Worm (Caenorhabditis elegans) whole organism, young adult: Measurements from ENCODE around the gene let-268.
A peak's percentile ranks its signal among the peaks of the same experiment; 100 is the strongest.

Experiments
- C06A6.2 ChIP-seq: fragments of 200-800 bp; sonication (Bioruptor generic); conservative IDR thresholded peaks from 2 replicates; pipeline ENCODE4 v1.3.6; 2022; ENCODE audit warnings: missing genetic modification characterization, missing compliant biosample characterization
- C17E4.6 ChIP-seq: fragments of 200-800 bp; sonication (Bioruptor generic); IDR thresholded peaks from 2 replicates; pipeline ENCODE4 v1.3.6; 2022; ENCODE audit warnings: missing genetic modification reagents, missing genetic modification characterization, missing compliant biosample characterization
- D2030.7 ChIP-seq: fragments of 200-800 bp; sonication (Bioruptor generic); IDR thresholded peaks from 2 replicates; pipeline ENCODE4 v1.3.6; 2022; ENCODE audit warnings: missing genetic modification reagents, missing genetic modification characterization, missing compliant biosample characterization
- F23B12.7 ChIP-seq: sonication (generic microtip); optimal IDR thresholded peaks from 2 replicates; lab custom pipeline; 2017; ENCODE audit warnings: missing genetic modification characterization, mild to moderate bottlenecking, missing compliant biosample characterization, antibody characterized with exemption, moderate library complexity; ENCODE audit not compliant: insufficient read depth
- F37B4.10 ChIP-seq: fragments of 200-800 bp; sonication (Bioruptor generic); IDR thresholded peaks from 2 replicates; pipeline ENCODE4 v1.3.6; 2022; ENCODE audit warnings: missing genetic modification characterization, missing compliant biosample characterization
- F52B5.7 ChIP-seq: sonication (generic microtip); optimal IDR thresholded peaks from 2 replicates; lab custom pipeline; 2016; ENCODE audit warnings: mild to moderate bottlenecking, missing genetic modification characterization, missing compliant biosample characterization
- F55B11.4 ChIP-seq: sonication (generic microtip); optimal IDR thresholded peaks from 2 replicates; lab custom pipeline; 2016; ENCODE audit warnings: missing compliant biosample characterization, missing genetic modification characterization, borderline replicate concordance; ENCODE audit not compliant: insufficient read depth
- T26A5.8 ChIP-seq: sonication (generic microtip); optimal IDR thresholded peaks from 2 replicates; lab custom pipeline; 2016; ENCODE audit warnings: missing genetic modification characterization, missing compliant biosample characterization
- Y95B8A.8 ChIP-seq: fragments of 200-800 bp; sonication (Bioruptor generic); IDR thresholded peaks from 2 replicates; pipeline ENCODE4 v1.3.6; 2022; ENCODE audit warnings: missing genetic modification reagents, missing genetic modification characterization, missing compliant biosample characterization
- ZK185.1 ChIP-seq: sonication (generic microtip); optimal IDR thresholded peaks from 2 replicates; lab custom pipeline; 2016; ENCODE audit warnings: mild to moderate bottlenecking, missing genetic modification characterization, missing compliant biosample characterization; ENCODE audit not compliant: poor library complexity, severe bottlenecking
- aptf-2 ChIP-seq: fragments of 200-800 bp; sonication (Bioruptor generic); conservative IDR thresholded peaks from 2 replicates; pipeline ENCODE4 v1.3.6; 2022; ENCODE audit warnings: missing genetic modification reagents, missing genetic modification characterization, missing compliant biosample characterization
- athp-1 ChIP-seq: sonication (generic microtip); optimal IDR thresholded peaks from 2 replicates; lab custom pipeline; 2017; ENCODE audit warnings: mild to moderate bottlenecking, missing genetic modification characterization, missing compliant biosample characterization
- attf-3 ChIP-seq: fragments of 200-800 bp; sonication (Bioruptor generic); conservative IDR thresholded peaks from 2 replicates; pipeline ENCODE4 v1.3.6; 2022; ENCODE audit warnings: missing genetic modification reagents, missing genetic modification characterization, missing compliant biosample characterization
- bed-1 ChIP-seq: fragments of 200-800 bp; sonication (Bioruptor generic); IDR thresholded peaks from 2 replicates; pipeline ENCODE4 v1.3.6; 2022; ENCODE audit warnings: missing genetic modification reagents, missing genetic modification characterization, missing compliant biosample characterization
- cebp-1 ChIP-seq, 2 experiments: fragments of 200-800 bp in 1 of 2; sonication (Bioruptor generic) in 1 of 2; sonication (generic microtip) in 1 of 2; IDR thresholded peaks in 1 of 2; optimal IDR thresholded peaks in 1 of 2; 2 replicates each; pipeline versions ENCODE4 v1.3.6 to Lab custom; 2017 to 2022; ENCODE audit warnings: missing compliant biosample characterization in 2 of 2, missing genetic modification characterization in 2 of 2, mild to moderate bottlenecking in 1 of 2, missing genetic modification reagents in 1 of 2, moderate library complexity in 1 of 2
- ceh-58 ChIP-seq: fragments of 200-800 bp; sonication (Bioruptor generic); IDR thresholded peaks from 2 replicates; pipeline ENCODE4 v1.3.6; 2022; ENCODE audit warnings: missing genetic modification characterization, missing compliant biosample characterization
- efl-1 ChIP-seq: fragments of 150-350 bp; optimal IDR thresholded peaks from 2 replicates; lab custom pipeline; 2014; ENCODE audit warnings: missing biosample characterization, missing genetic modification reagents, missing genetic modification characterization
- him-1 ChIP-seq: sonication (generic microtip); optimal IDR thresholded peaks from 2 replicates; lab custom pipeline; 2016; ENCODE audit warnings: missing genotype, missing genetic modification reagents, missing genetic modification characterization, missing compliant biosample characterization
- hmg-1.2 ChIP-seq: fragments of 200-800 bp; sonication (Bioruptor generic); IDR thresholded peaks from 2 replicates; pipeline ENCODE4 v1.3.6; 2022; ENCODE audit warnings: missing genetic modification reagents, missing genetic modification characterization, missing compliant biosample characterization
- hsf-1 ChIP-seq: fragments of 200-800 bp; sonication (Bioruptor generic); IDR thresholded peaks from 2 replicates; pipeline ENCODE4 v1.3.6; 2022; ENCODE audit warnings: missing genetic modification reagents, missing genetic modification characterization, missing compliant biosample characterization
- lag-1 ChIP-seq: fragments of 200-800 bp; sonication (Bioruptor generic); IDR thresholded peaks from 2 replicates; pipeline ENCODE4 v1.3.6; 2022; ENCODE audit warnings: missing genetic modification reagents, missing genetic modification characterization, missing compliant biosample characterization
- let-607 ChIP-seq, 2 experiments: fragments of 200-800 bp in 1 of 2; sonication (Bioruptor generic) in 1 of 2; sonication (generic microtip) in 1 of 2; optimal IDR thresholded peaks; 2 replicates each; lab custom pipeline; 2016 to 2018; ENCODE audit warnings: mild to moderate bottlenecking in 2 of 2, missing compliant biosample characterization in 2 of 2, missing genetic modification characterization in 2 of 2, moderate library complexity in 2 of 2, missing genotype in 1 of 2
- lin-35 ChIP-seq, 3 experiments: fragments of 150-350 bp in 2 of 3; sonication (generic microtip) in 1 of 3; optimal IDR thresholded peaks; 2 replicates each; lab custom pipeline; 2014 to 2018; ENCODE audit warnings: missing biosample characterization in 3 of 3, missing genetic modification characterization in 3 of 3, missing genetic modification reagents in 3 of 3
- lin-40 ChIP-seq: sonication (generic microtip); optimal IDR thresholded peaks from 2 replicates; lab custom pipeline; 2016; ENCODE audit warnings: missing genetic modification characterization, mild to moderate bottlenecking, missing compliant biosample characterization, missing genotype, missing genetic modification reagents
- lir-1 ChIP-seq: fragments of 200-800 bp; sonication (Bioruptor generic); conservative IDR thresholded peaks from 2 replicates; pipeline ENCODE4 v1.3.6; 2022; ENCODE audit warnings: missing genetic modification reagents, missing genetic modification characterization, missing compliant biosample characterization
- madf-6 ChIP-seq: fragments of 200-800 bp; sonication (Bioruptor generic); IDR thresholded peaks from 2 replicates; pipeline ENCODE4 v1.3.6; 2022; ENCODE audit warnings: missing genetic modification reagents, missing genetic modification characterization, missing compliant biosample characterization
- mcd-1 ChIP-seq: fragments of 200-800 bp; sonication (Bioruptor generic); IDR thresholded peaks from 2 replicates; pipeline ENCODE4 v1.3.6; 2022; ENCODE audit warnings: missing genetic modification reagents, missing genetic modification characterization, missing compliant biosample characterization
- mel-28 ChIP-seq: sonication (generic microtip); optimal IDR thresholded peaks from 2 replicates; lab custom pipeline; 2016; ENCODE audit warnings: borderline replicate concordance, mild to moderate bottlenecking, missing genetic modification characterization, missing compliant biosample characterization
- nhr-120 ChIP-seq: fragments of 200-800 bp; sonication (Bioruptor generic); IDR thresholded peaks from 2 replicates; pipeline ENCODE4 v1.3.6; 2022; ENCODE audit warnings: missing genetic modification characterization, missing compliant biosample characterization
- nhr-90 ChIP-seq: sonication (generic microtip); optimal IDR thresholded peaks from 2 replicates; lab custom pipeline; 2016; ENCODE audit warnings: missing genotype, mild to moderate bottlenecking, missing genetic modification characterization, missing compliant biosample characterization
- pbrm-1 ChIP-seq: fragments of 200-800 bp; sonication (Bioruptor generic); IDR thresholded peaks from 2 replicates; pipeline ENCODE4 v1.3.6; 2022; ENCODE audit warnings: missing genetic modification reagents, missing genetic modification characterization, missing compliant biosample characterization
- rec-8 ChIP-seq, 2 experiments: sonication (generic microtip); optimal IDR thresholded peaks; 2 replicates each; lab custom pipeline; 2016; ENCODE audit warnings: mild to moderate bottlenecking in 2 of 2, missing genetic modification characterization in 2 of 2, missing genetic modification reagents in 2 of 2, missing genotype in 2 of 2, missing biosample characterization in 1 of 2, missing compliant biosample characterization in 1 of 2, moderate library complexity in 1 of 2
- repo-1 ChIP-seq: sonication (generic microtip); optimal IDR thresholded peaks from 2 replicates; lab custom pipeline; 2017; ENCODE audit warnings: mild to moderate bottlenecking, missing genetic modification characterization, missing compliant biosample characterization
- snpc-4 ChIP-seq, 5 experiments: fragments of 150-350 bp in 1 of 5; sonication (generic microtip) in 4 of 5; optimal IDR thresholded peaks; 2 replicates each; lab custom pipeline; 2014 to 2018; ENCODE audit warnings: missing genetic modification characterization in 5 of 5, missing biosample characterization in 3 of 5, antibody characterized with exemption in 2 of 5, mild to moderate bottlenecking in 2 of 5, missing compliant biosample characterization in 2 of 5, missing genotype in 2 of 5, moderate library complexity in 2 of 5, missing genetic modification reagents in 1 of 5
- tbx-9 ChIP-seq: sonication (generic microtip); optimal IDR thresholded peaks from 2 replicates; lab custom pipeline; 2016; ENCODE audit warnings: borderline replicate concordance, missing genetic modification characterization, inconsistent platforms, missing compliant biosample characterization
- tlf-1 ChIP-seq: fragments of 200-800 bp; sonication (Bioruptor generic); optimal IDR thresholded peaks from 2 replicates; lab custom pipeline; 2018; ENCODE audit warnings: mild to moderate bottlenecking, missing genetic modification characterization, missing compliant biosample characterization
- xnd-1 ChIP-seq: sonication (generic microtip); optimal IDR thresholded peaks from 2 replicates; lab custom pipeline; 2016; ENCODE audit warnings: missing genotype, missing genetic modification reagents, missing genetic modification characterization, missing compliant biosample characterization
- ztf-28 ChIP-seq: fragments of 200-800 bp; sonication (Bioruptor generic); IDR thresholded peaks from 2 replicates; pipeline ENCODE4 v1.3.6; 2022; ENCODE audit warnings: missing genetic modification reagents, missing genetic modification characterization, missing compliant biosample characterization

let-268 gene

ce11 chrII:10065472-10065871 is 25.7 kb upstream of the let-268 start:
- TF ChIP-seq aptf-2 (peak; percentile 94), efl-1 (GFP tag; lab: Kevin White, UChicago) (peak; percentile 30), madf-6 (no peak; the same call in 1 of the 2 replicates), hmg-1.2 (GFP tag; lab: Robert Waterston, UW) (peak; percentile 56)
- TF ChIP-seq, all 124 proteins: peak for 3

DNA sequence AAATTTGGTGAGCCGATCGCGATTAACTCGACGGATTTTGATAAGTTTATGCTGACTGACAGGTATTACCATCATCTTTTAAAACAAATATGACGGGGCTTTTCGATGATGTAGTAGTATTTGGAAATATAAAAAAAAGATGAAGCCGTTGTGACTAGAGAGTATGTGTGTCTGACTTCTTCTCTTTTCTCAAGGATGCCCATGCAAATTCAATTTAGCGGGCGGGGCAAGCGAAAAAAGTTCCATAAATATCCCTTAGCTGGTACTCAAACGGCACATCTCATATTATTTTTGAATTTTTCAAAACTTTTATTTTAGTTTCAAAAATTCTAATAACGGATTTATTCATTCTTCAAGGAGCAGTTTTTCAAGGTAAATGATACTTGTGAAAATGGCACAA is 20.7 kb upstream of the let-268 start, which contains the start of gene stg-1:
stg-1 (minus strand) TSS at position 153 of the 400 bp plus-strand sequence.
- TF ChIP-seq D2030.7 (GFP tag; lab: Robert Waterston, UW) (no peak), rec-8 (tag; optimal IDR thresholded peaks at IDR 0.05; lab: Kevin White, UChicago) (no peak), F37B4.10 (no peak), nhr-90 (tag; lab: Kevin White, UChicago) (no peak), lin-40 (no peak), repo-1 (no peak), ceh-58 (no peak), F23B12.7 (tag; lab: Kevin White, UChicago) (no peak), pbrm-1 (GFP tag; lab: Robert Waterston, UW) (no peak), him-1 (tag; lab: Kevin White, UChicago) (no peak), mel-28 (tag; lab: Kevin White, UChicago) (no peak), cebp-1 (GFP tag; IDR thresholded peaks at IDR 0.05; lab: Robert Waterston, UW) (no peak), cebp-1 (tag; optimal IDR thresholded peaks at IDR 0.05; lab: Kevin White, UChicago) (no peak), F55B11.4 (tag; lab: Kevin White, UChicago) (no peak), Y95B8A.8 (GFP tag; lab: Robert Waterston, UW) (no peak), ZK185.1 (no peak), C06A6.2 (GFP tag; lab: Robert Waterston, UW) (no peak), hsf-1 (GFP tag; lab: Robert Waterston, UW) (no peak), xnd-1 (tag; lab: Kevin White, UChicago) (no peak), snpc-4 (GFP tag; optimal IDR thresholded peaks at IDR 0.05; lab: Kevin White, UChicago) (no peak), snpc-4 (tag; optimal IDR thresholded peaks at IDR 0.05; lab: Kevin White, UChicago) (no peak), ztf-28 (GFP tag; lab: Robert Waterston, UW) (no peak)

DNA sequence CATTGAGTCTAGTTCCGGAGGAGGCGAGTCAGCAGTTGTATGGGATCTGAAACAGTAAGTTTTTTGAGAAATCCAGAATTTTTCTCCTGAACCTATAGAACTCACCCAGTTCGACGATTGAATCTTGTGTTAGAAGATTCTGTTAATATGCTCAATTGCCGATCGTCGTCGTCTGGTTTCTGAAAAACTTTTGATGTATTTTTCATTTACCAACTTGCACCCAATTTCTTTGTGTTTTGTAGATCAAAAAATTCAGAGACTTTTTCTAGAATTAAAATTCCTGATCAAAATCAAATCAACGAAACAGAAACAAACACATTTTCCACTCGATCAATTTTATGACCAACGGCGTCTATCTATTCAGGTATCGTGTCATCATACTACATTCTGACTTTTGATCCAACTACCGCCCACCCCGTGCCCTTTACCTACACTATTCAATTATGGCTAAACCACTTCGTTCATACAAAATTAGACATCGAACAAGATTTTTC is 16.8 kb upstream of the let-268 start, which contains the start of gene C18D1.2:
C18D1.2 (plus strand) TSS at position 444 of the 494 bp plus-strand sequence.
- TF ChIP-seq mcd-1 (no peak), tlf-1 (GFP tag; lab: Kevin White, UChicago) (no peak), athp-1 (tag; lab: Kevin White, UChicago) (no peak)

- TF ChIP-seq C17E4.6 = no peak
- TF ChIP-seq aptf-2 = no peak
- TF ChIP-seq lir-1 = no peak
- no peak for TF ChIP-seq snpc-4 (GFP tag; optimal IDR thresholded peaks at IDR 0.05; lab: Kevin White, UChicago)
- no peak for TF ChIP-seq snpc-4 (tag; optimal IDR thresholded peaks at IDR 0.05; lab: Kevin White, UChicago)
- no peak for TF ChIP-seq F52B5.7
- TF ChIP-seq lin-35 (GFP tag; optimal IDR thresholded peaks at IDR 0.05; lab: Kevin White, UChicago) = no peak
- no peak for TF ChIP-seq T26A5.8 (tag; lab: Kevin White, UChicago)
- no peak for TF ChIP-seq let-607 (tag; optimal IDR thresholded peaks at IDR 0.05; lab: Kevin White, UChicago)
- no peak for TF ChIP-seq bed-1 (GFP tag; lab: Robert Waterston, UW)
- TF ChIP-seq nhr-120 (GFP tag; lab: Robert Waterston, UW) = no peak
- TF ChIP-seq attf-3 (GFP tag; lab: Robert Waterston, UW) = no peak
- TF ChIP-seq tbx-9 = no peak
- TF ChIP-seq lag-1 = no peak
Observed at ce11 chrII:10051485-10051884, 11.7 kb upstream of the let-268 start.
